Worm (Caenorhabditis elegans) whole organism, midembryonic: Measurements from ENCODE around the gene bath-13.

ENCODE experiments used
- T22C8.4 ChIP-seq: fragments of 200-800 bp; sonication (Bioruptor generic); IDR thresholded peaks from 2 replicates; pipeline ENCODE4 v1.3.6; 2022; ENCODE audit warnings: missing genetic modification characterization, missing compliant biosample characterization
- cog-1 ChIP-seq: sonication (generic microtip); optimal IDR thresholded peaks from 2 replicates; lab custom pipeline; 2016; ENCODE audit warnings: missing genetic modification characterization, missing compliant biosample characterization
- flt-1 ChIP-seq: fragments of 200-800 bp; sonication (Bioruptor generic); IDR thresholded peaks from 2 replicates; pipeline ENCODE4 v1.3.6; 2022; ENCODE audit warnings: missing genetic modification characterization, missing compliant biosample characterization
- klf-2 ChIP-seq: fragments of 200-800 bp; sonication (Bioruptor generic); conservative IDR thresholded peaks from 2 replicates; pipeline ENCODE4 v1.3.6; 2022; ENCODE audit warnings: missing genetic modification reagents, missing genetic modification characterization, missing compliant biosample characterization
- med-1 ChIP-seq: sonication (generic microtip); optimal IDR thresholded peaks from 2 replicates; lab custom pipeline; 2017; ENCODE audit warnings: missing genetic modification characterization, mild to moderate bottlenecking, missing compliant biosample characterization, antibody characterized with exemption, missing genetic modification reagents; ENCODE audit not compliant: insufficient read depth
- ref-1 ChIP-seq: fragments of 200-800 bp; sonication (Bioruptor generic); conservative IDR thresholded peaks from 2 replicates; pipeline ENCODE4 v1.3.6; 2022; ENCODE audit warnings: missing genetic modification reagents, missing genetic modification characterization, missing compliant biosample characterization
- tab-1 ChIP-seq: fragments of 200-800 bp; sonication (Bioruptor generic); IDR thresholded peaks from 2 replicates; pipeline ENCODE4 v1.3.6; 2022; ENCODE audit warnings: missing genetic modification characterization, missing compliant biosample characterization
- ztf-23 ChIP-seq: fragments of 200-800 bp; sonication (Bioruptor generic); IDR thresholded peaks from 2 replicates; pipeline ENCODE4 v1.3.6; 2022; ENCODE audit warnings: missing genetic modification reagents, missing genetic modification characterization, missing compliant biosample characterization
- ztf-29 ChIP-seq: fragments of 200-800 bp; sonication (Bioruptor generic); IDR thresholded peaks from 2 replicates; pipeline ENCODE4 v1.3.6; 2022; ENCODE audit warnings: missing genetic modification reagents, missing genetic modification characterization, missing compliant biosample characterization

The bath-13 gene

DNA sequence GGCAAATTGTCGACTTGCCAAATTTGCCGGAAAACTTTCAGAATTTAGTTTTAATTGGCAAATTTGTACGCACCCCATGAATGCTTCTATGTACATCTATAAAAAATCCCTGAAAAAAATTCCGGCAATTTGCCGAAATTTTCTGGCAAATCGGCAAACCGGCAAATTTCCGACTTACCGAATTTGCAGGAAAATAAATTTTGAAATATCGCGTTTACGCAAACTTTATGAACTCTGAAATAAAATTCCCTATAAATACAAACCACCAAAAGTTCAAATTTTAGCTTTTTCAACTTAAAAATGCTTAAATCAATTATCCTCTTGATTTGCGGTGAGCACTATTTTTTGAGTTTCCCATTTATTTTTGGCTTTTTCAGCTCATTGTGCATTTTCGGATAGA is 41.8 kb downstream of the bath-13 start, which contains the start of gene F53G2.3:
TSS of gene F53G2.3 (plus strand) at position 301 of the 400 bp plus-strand sequence.
- TF ChIP-seq ztf-29 (GFP tag; lab: Robert Waterston, UW) = no peak
- no peak for TF ChIP-seq cog-1 (tag; lab: Kevin White, UChicago)
- TF ChIP-seq T22C8.4 (GFP tag; lab: Robert Waterston, UW) = no peak
- TF ChIP-seq ztf-23 (GFP tag; lab: Robert Waterston, UW) = no peak
- TF ChIP-seq med-1 (GFP tag; lab: Kevin White, UChicago) = no peak
- no peak for TF ChIP-seq klf-2
- no peak for TF ChIP-seq tab-1 (GFP tag; lab: Robert Waterston, UW)
- TF ChIP-seq flt-1 (GFP tag; lab: Robert Waterston, UW) = no peak
- no peak for TF ChIP-seq ref-1 (GFP tag; lab: Robert Waterston, UW)

DNA sequence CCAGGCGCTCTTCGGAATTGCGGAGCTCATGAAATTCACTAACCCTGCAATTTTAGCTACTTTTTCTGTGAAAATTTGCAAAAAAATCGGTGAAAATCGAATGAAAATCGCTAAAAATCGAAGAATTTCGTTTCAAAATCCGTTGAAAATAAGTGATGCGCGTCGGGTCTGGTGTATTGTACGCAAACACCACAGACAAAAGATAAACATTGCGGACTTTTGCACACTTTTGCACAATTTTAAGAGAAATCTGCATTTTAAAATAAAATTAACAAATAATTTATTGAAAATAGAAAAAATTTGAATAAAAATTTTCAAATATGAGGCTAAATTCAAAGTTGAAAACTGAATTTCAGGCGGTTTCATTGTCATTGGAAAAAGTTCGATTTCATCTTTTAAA is 42.8 kb downstream of the bath-13 start, which contains the start of gene F53G2.12:
TSS of gene F53G2.12 (minus strand) at position 44 of the 400 bp plus-strand sequence.
- TF ChIP-seq ref-1 (GFP tag; lab: Robert Waterston, UW) = no peak
- TF ChIP-seq ztf-23 (GFP tag; lab: Robert Waterston, UW) = no peak
- no peak for TF ChIP-seq flt-1 (GFP tag; lab: Robert Waterston, UW)
- no peak for TF ChIP-seq klf-2
- TF ChIP-seq tab-1 (GFP tag; lab: Robert Waterston, UW) = no peak

DNA sequence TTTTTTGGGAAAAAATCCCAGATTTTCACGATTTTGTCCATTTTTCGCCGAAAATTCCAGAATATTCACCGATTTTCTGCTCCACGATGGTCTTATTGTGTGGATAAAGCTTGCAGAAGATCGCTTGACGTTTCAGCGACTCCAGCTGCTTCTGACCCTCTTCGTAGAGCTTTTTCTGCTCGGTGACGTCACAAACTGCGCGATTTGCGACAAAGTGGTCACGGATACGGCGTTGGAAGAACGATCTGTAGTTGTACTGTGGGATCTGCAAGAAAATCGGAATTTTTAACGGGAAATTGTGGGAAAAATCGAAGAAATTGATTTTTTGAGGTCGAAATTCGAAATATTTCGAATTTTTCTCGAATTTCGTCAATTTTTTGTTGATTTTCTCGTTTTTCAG is 43.3 kb downstream of the bath-13 start, which contains the start of gene mnat-1:
TSS of gene mnat-1 (minus strand) at position 101 of the 400 bp plus-strand sequence.
- TF ChIP-seq klf-2 = no peak
- no peak for TF ChIP-seq ref-1 (GFP tag; lab: Robert Waterston, UW)
- TF ChIP-seq tab-1 (GFP tag; lab: Robert Waterston, UW) = no peak
- TF ChIP-seq flt-1 (GFP tag; lab: Robert Waterston, UW) = no peak
- TF ChIP-seq cog-1 (tag; lab: Kevin White, UChicago) = no peak
- no peak for TF ChIP-seq ztf-23 (GFP tag; lab: Robert Waterston, UW)
- no peak for TF ChIP-seq ztf-29 (GFP tag; lab: Robert Waterston, UW)
- no peak for TF ChIP-seq T22C8.4 (GFP tag; lab: Robert Waterston, UW)
- no peak for TF ChIP-seq med-1 (GFP tag; lab: Kevin White, UChicago)

DNA sequence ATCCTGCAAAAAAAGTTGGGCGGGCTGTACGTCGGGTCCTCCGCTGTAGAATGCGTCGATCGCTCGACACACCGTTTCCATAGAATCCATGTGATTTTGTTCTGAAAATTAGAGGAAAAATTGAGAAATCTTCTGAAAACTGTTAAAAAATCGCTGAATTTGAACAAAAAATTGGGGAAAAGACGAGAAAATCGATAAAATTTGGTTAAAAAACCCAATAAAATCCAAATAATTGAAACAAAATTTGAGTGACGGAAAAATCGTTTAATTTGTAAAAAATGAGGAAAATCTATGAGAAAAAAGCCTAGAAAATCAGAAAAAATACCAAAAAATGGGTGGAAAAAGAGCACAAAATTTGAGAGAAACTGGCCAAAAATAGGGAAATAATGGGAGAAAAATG is 48.6 kb downstream of the bath-13 start, which contains the start of gene tsr-1:
TSS of gene tsr-1 (minus strand) at position 101 of the 400 bp plus-strand sequence.
- TF ChIP-seq T22C8.4 (GFP tag; lab: Robert Waterston, UW) = no peak
- no peak for TF ChIP-seq ztf-23 (GFP tag; lab: Robert Waterston, UW)
- no peak for TF ChIP-seq flt-1 (GFP tag; lab: Robert Waterston, UW)
- TF ChIP-seq ref-1 (GFP tag; lab: Robert Waterston, UW) = no peak
- TF ChIP-seq med-1 (GFP tag; lab: Kevin White, UChicago) = no peak
- no peak for TF ChIP-seq ztf-29 (GFP tag; lab: Robert Waterston, UW)
- no peak for TF ChIP-seq tab-1 (GFP tag; lab: Robert Waterston, UW)
- TF ChIP-seq cog-1 (tag; lab: Kevin White, UChicago) = no peak
- TF ChIP-seq klf-2 = no peak
